Fruit fly (Drosophila melanogaster): ENCODE measurements around the gene CG18628.

Gene CG18628

dm6 chr3L:10682725-10683367, 43.3 kb downstream of the CG18628 start (continued):
- TF ChIP-seq Drgx (GFP tag; IDR thresholded peaks at IDR 0.05) (peak; percentile 95), Dad (GFP tag; optimal IDR thresholded peaks at IDR 0.05) (peak; percentile 83), mam (GFP tag; optimal IDR thresholded peaks at IDR 0.05) (peak; percentile 89), dm (GFP tag; optimal IDR thresholded peaks at IDR 0.05) (peak; percentile 69), en (GFP tag; optimal IDR thresholded peaks at IDR 0.05) (peak; percentile 56), Tbp (GFP tag; optimal IDR thresholded peaks at IDR 0.05) (no peak), CG2712 (tag; optimal IDR thresholded peaks at IDR 0.05) (peak; percentile 99), hth (optimal IDR thresholded peaks at IDR 0.05) (no peak), CG4854 (GFP tag; optimal IDR thresholded peaks at IDR 0.05) (peak; percentile 85), dysf (GFP tag; IDR thresholded peaks at IDR 0.05) (peak; percentile 99), CG12659 (GFP tag; optimal IDR thresholded peaks at IDR 0.05) (peak; percentile 99), sd (tag; optimal IDR thresholded peaks at IDR 0.05) (peak; percentile 96), ken (GFP tag; IDR thresholded peaks at IDR 0.05) (peak; percentile 90), CG6654 (GFP tag; optimal IDR thresholded peaks at IDR 0.05) (peak; percentile 91), BtbVII (GFP tag; optimal IDR thresholded peaks at IDR 0.05) (peak; percentile 99), CG10431 (GFP tag; optimal IDR thresholded peaks at IDR 0.05) (peak; percentile 95), Hey (tag; optimal IDR thresholded peaks at IDR 0.05) (peak; percentile 100), gt (GFP tag; IDR thresholded peaks at IDR 0.05) (peak; percentile 85), otp (GFP tag; IDR thresholded peaks at IDR 0.05) (peak; percentile 94), nerfin-1 (tag; optimal IDR thresholded peaks at IDR 0.05) (peak; percentile 95), sr (GFP tag; IDR thresholded peaks at IDR 0.05) (peak; percentile 86), CG31365 (tag; optimal IDR thresholded peaks at IDR 0.05) (peak; percentile 46), sob (GFP tag; IDR thresholded peaks at IDR 0.05) (peak; percentile 97), CG11456 (GFP tag; IDR thresholded peaks at IDR 0.05) (peak; percentile 93), CG12391 (tag; optimal IDR thresholded peaks at IDR 0.05) (peak; percentile 99), Lim3 (GFP tag; IDR thresholded peaks at IDR 0.05) (peak; percentile 93; the same call in 1 of the 2 replicates), toy (GFP tag; IDR thresholded peaks at IDR 0.05) (peak; percentile 92), Poxn (GFP tag; IDR thresholded peaks at IDR 0.05) (peak; percentile 91), CG16779 (GFP tag; IDR thresholded peaks at IDR 0.05) (peak; percentile 71), CG1832 (GFP tag; optimal IDR thresholded peaks at IDR 0.05) (no peak), stwl (tag; optimal IDR thresholded peaks at IDR 0.05) (no peak), CHES-1-like (GFP tag; optimal IDR thresholded peaks at IDR 0.05) (peak; percentile 72), Rfx (GFP tag; IDR thresholded peaks at IDR 0.05) (peak; percentile 97), slbo (GFP tag; IDR thresholded peaks at IDR 0.05) (peak; percentile 97), CG11085 (GFP tag; IDR thresholded peaks at IDR 0.05) (peak; percentile 94), CG11723 (GFP tag; optimal IDR thresholded peaks at IDR 0.05) (peak; percentile 98), Bdp1 (GFP tag; optimal IDR thresholded peaks at IDR 0.05) (peak; percentile 81), D19B (GFP tag; optimal IDR thresholded peaks at IDR 0.05) (peak; percentile 94), CG12219 (GFP tag; optimal IDR thresholded peaks at IDR 0.05) (peak; percentile 96), Ets65A (GFP tag) (peak; percentile 94), tgo (GFP tag; IDR thresholded peaks at IDR 0.05) (peak; percentile 97), Dfd (GFP tag; optimal IDR thresholded peaks at IDR 0.05) (peak in 1 of 2 experiments; percentile 91), CG1603 (tag; optimal IDR thresholded peaks at IDR 0.05) (peak; percentile 55), CG16815 (GFP tag; optimal IDR thresholded peaks at IDR 0.05) (peak; percentile 98), trem (tag; optimal IDR thresholded peaks at IDR 0.05) (peak; percentile 92), nerfin-2 (GFP tag; IDR thresholded peaks at IDR 0.05; ENCODE audit: partially characterized antibody) (0 out of 2 replicates have a peak, but pooled peaks have one; percentile 25), MBD-R2 (GFP tag; IDR thresholded peaks at IDR 0.05) (peak; percentile 83), fd3F (GFP tag; optimal IDR thresholded peaks at IDR 0.05) (peak; percentile 97), CG6854 (GFP tag; optimal IDR thresholded peaks at IDR 0.05) (peak; percentile 98), CG1602 (GFP tag; optimal IDR thresholded peaks at IDR 0.05) (peak; percentile 97), CG17186 (GFP tag; optimal IDR thresholded peaks at IDR 0.05) (peak; percentile 85)
